Worm (Caenorhabditis elegans) whole organism, L2 larva: ENCODE measurements around the gene srd-38.

Source experiments
- F13H6.1 ChIP-seq: sonication (generic microtip); optimal IDR thresholded peaks from 2 replicates; lab custom pipeline; 2016; ENCODE audit warnings: missing genetic modification characterization, missing compliant biosample characterization
- nhr-21 ChIP-seq: fragments of 150-350 bp; optimal IDR thresholded peaks from 2 replicates; lab custom pipeline; 2014; ENCODE audit warnings: missing biosample characterization, missing genetic modification characterization
- snpc-4 ChIP-seq: fragments of 150-350 bp; optimal IDR thresholded peaks from 2 replicates; lab custom pipeline; 2014; ENCODE audit warnings: missing biosample characterization, missing genetic modification characterization
- unc-39 ChIP-seq: fragments of 150-350 bp; optimal IDR thresholded peaks from 2 replicates; lab custom pipeline; 2014; ENCODE audit warnings: missing biosample characterization, missing genetic modification characterization

DNA sequence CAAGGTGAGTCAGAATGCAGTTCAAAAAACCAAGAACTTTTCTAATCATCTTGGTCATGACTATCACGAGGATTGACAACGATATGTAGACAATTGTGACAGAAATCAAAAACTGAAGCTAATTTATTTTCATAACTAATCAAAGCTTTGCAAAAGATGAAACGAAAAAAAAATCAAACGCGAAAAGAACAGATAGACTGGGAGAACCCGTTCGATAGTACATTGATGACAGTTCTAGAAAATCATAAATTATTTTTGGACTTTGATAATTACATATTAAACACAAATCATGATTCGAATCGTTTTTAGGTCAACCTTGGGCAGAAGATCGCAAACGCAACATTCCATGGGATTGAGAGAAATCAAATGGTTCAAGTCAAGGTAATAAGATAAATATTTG is 33.4 kb downstream of the srd-38 start:
- TF ChIP-seq unc-39 (tag; lab: Kevin White, UChicago) (no peak), snpc-4 (tag; lab: Kevin White, UChicago) (no peak), nhr-21 (tag; lab: Kevin White, UChicago) (peak; percentile 70), F13H6.1 (tag; lab: Kevin White, UChicago) (no peak)
